Fruit fly (Drosophila melanogaster) whole organism, embryonic: ENCODE data around the gene Glut4EF.

Experiments
- Bdp1 ChIP-seq: fragments of 200-800 bp; sonication (Bioruptor generic); optimal IDR thresholded peaks from 3 replicates; lab custom pipeline; 2016; ENCODE audit warnings: missing biosample characterization, missing genetic modification characterization
- CG10147 ChIP-seq: fragments of 200-800 bp; sonication (Bioruptor generic); optimal IDR thresholded peaks from 2 replicates; lab custom pipeline; 2019; ENCODE audit warnings: missing biosample characterization, mild to moderate bottlenecking, missing genetic modification characterization, moderate library complexity
- CG10543 ChIP-seq: fragments of 200-800 bp; sonication (Bioruptor generic); optimal IDR thresholded peaks from 3 replicates; lab custom pipeline; 2017; ENCODE audit warnings: missing biosample characterization, mild to moderate bottlenecking, missing genetic modification characterization, moderate library complexity
- CG10654 ChIP-seq: fragments of 200-800 bp; sonication (Bioruptor generic); optimal IDR thresholded peaks from 2 replicates; lab custom pipeline; 2016; ENCODE audit warnings: missing biosample characterization, missing genetic modification characterization
- CG12299 ChIP-seq: fragments of 200-800 bp; sonication (Bioruptor generic); optimal IDR thresholded peaks from 2 replicates; lab custom pipeline; 2018; ENCODE audit warnings: missing biosample characterization, mild to moderate bottlenecking, missing genetic modification characterization
- CG12744 ChIP-seq: fragments of 200-800 bp; sonication (Bioruptor generic); optimal IDR thresholded peaks from 2 replicates; lab custom pipeline; 2016; ENCODE audit warnings: missing biosample characterization, missing genetic modification characterization
- CG12769 ChIP-seq: fragments of 200-800 bp; sonication (Bioruptor generic); optimal IDR thresholded peaks from 2 replicates; lab custom pipeline; 2019; ENCODE audit warnings: missing biosample characterization, mild to moderate bottlenecking, missing genetic modification characterization, moderate library complexity
- CG13775 ChIP-seq: fragments of 200-800 bp; sonication (Bioruptor generic); optimal IDR thresholded peaks from 3 replicates; lab custom pipeline; 2017; ENCODE audit warnings: missing biosample characterization, mild to moderate bottlenecking, missing genetic modification characterization
- CG14667 ChIP-seq: fragments of 200-800 bp; sonication (Bioruptor generic); IDR thresholded peaks from 2 replicates; pipeline ENCODE4 v1.3.6; 2022; ENCODE audit warnings: missing biosample characterization, missing genetic modification characterization
- CG1529 ChIP-seq: fragments of 200-800 bp; sonication (Bioruptor generic); optimal IDR thresholded peaks from 3 replicates; lab custom pipeline; 2018; ENCODE audit warnings: missing biosample characterization, missing genetic modification characterization
- CG1603 ChIP-seq: fragments of 200-800 bp; sonication (Bioruptor generic); optimal IDR thresholded peaks from 2 replicates; lab custom pipeline; 2019; ENCODE audit warnings: missing biosample characterization, mild to moderate bottlenecking, missing genetic modification characterization, moderate library complexity
- CG16863 ChIP-seq: fragments of 200-800 bp; sonication (Bioruptor generic); optimal IDR thresholded peaks from 3 replicates; lab custom pipeline; 2016; ENCODE audit warnings: missing biosample characterization, missing genetic modification characterization
- CG17186 ChIP-seq: fragments of 200-800 bp; sonication (Bioruptor generic); optimal IDR thresholded peaks from 3 replicates; lab custom pipeline; 2017; ENCODE audit warnings: missing biosample characterization, missing genetic modification reagents, missing genetic modification characterization
- CG18011 ChIP-seq: fragments of 200-800 bp; sonication (Bioruptor generic); optimal IDR thresholded peaks from 2 replicates; lab custom pipeline; 2017; ENCODE audit warnings: missing biosample characterization, missing genetic modification characterization, mild to moderate bottlenecking, moderate library complexity, missing genotype
- CG1832 ChIP-seq: fragments of 200-800 bp; sonication (Bioruptor generic); optimal IDR thresholded peaks from 2 replicates; lab custom pipeline; 2017; ENCODE audit warnings: missing biosample characterization, mild to moderate bottlenecking, missing genetic modification characterization, inconsistent platforms
- CG2889 ChIP-seq: fragments of 200-800 bp; sonication (Bioruptor generic); IDR thresholded peaks from 3 replicates; pipeline ENCODE4 v1.3.6; 2022; ENCODE audit warnings: missing biosample characterization, missing genetic modification characterization
- CG3065 ChIP-seq: fragments of 200-800 bp; sonication (Bioruptor generic); optimal IDR thresholded peaks from 2 replicates; lab custom pipeline; 2016; ENCODE audit warnings: missing biosample characterization, missing genetic modification characterization
- CG31388 ChIP-seq: fragments of 200-800 bp; sonication (Bioruptor generic); optimal IDR thresholded peaks from 2 replicates; lab custom pipeline; 2016; ENCODE audit warnings: missing biosample characterization, missing genetic modification characterization
- CG3281 ChIP-seq: fragments of 200-800 bp; sonication (Bioruptor generic); optimal IDR thresholded peaks from 3 replicates; lab custom pipeline; 2017; ENCODE audit warnings: missing biosample characterization, mild to moderate bottlenecking, missing genetic modification characterization
- CG42726 ChIP-seq: fragments of 200-800 bp; sonication (Bioruptor generic); IDR thresholded peaks from 2 replicates; pipeline ENCODE4 v1.3.6; 2022; ENCODE audit warnings: missing biosample characterization, missing genetic modification characterization; ENCODE audit not compliant: partially characterized antibody
- CG4424 ChIP-seq: fragments of 200-800 bp; sonication (Bioruptor generic); optimal IDR thresholded peaks from 3 replicates; lab custom pipeline; 2016; ENCODE audit warnings: missing biosample characterization, missing genetic modification characterization
- CG4730 ChIP-seq: fragments of 200-800 bp; sonication (Bioruptor generic); IDR thresholded peaks from 2 replicates; pipeline ENCODE4 v1.3.6; 2022; ENCODE audit warnings: missing biosample characterization, missing genetic modification characterization
- CG5953 ChIP-seq: fragments of 200-800 bp; sonication (Bioruptor generic); IDR thresholded peaks from 2 replicates; pipeline ENCODE4 v1.3.6; 2022; ENCODE audit warnings: missing biosample characterization, missing genetic modification characterization
- CG6791 ChIP-seq: fragments of 200-800 bp; sonication (Bioruptor generic); IDR thresholded peaks from 3 replicates; pipeline ENCODE4 v1.3.6; 2022; ENCODE audit warnings: missing biosample characterization, missing genetic modification characterization; ENCODE audit not compliant: partially characterized antibody
- CG8765 ChIP-seq: fragments of 200-800 bp; sonication (Bioruptor generic); IDR thresholded peaks from 2 replicates; pipeline ENCODE4 v1.3.6; 2022; ENCODE audit warnings: missing biosample characterization, missing genetic modification characterization
- CG9876 ChIP-seq: fragments of 200-800 bp; sonication (Bioruptor generic); optimal IDR thresholded peaks from 2 replicates; lab custom pipeline; 2016; ENCODE audit warnings: missing biosample characterization, missing genetic modification characterization
- CkIIα-i1 ChIP-seq: fragments of 200-800 bp; sonication (Bioruptor generic); IDR thresholded peaks from 2 replicates; pipeline ENCODE4 v1.3.6; 2022; ENCODE audit warnings: missing biosample characterization, missing genetic modification characterization
- D19B ChIP-seq: fragments of 200-800 bp; sonication (Bioruptor generic); optimal IDR thresholded peaks from 2 replicates; lab custom pipeline; 2017; ENCODE audit warnings: missing biosample characterization, mild to moderate bottlenecking, missing genetic modification characterization
- Drgx ChIP-seq: fragments of 200-800 bp; sonication (Bioruptor generic); IDR thresholded peaks from 2 replicates; pipeline ENCODE4 v1.3.6; 2022; ENCODE audit warnings: missing biosample characterization, missing genetic modification characterization
- E2f2 ChIP-seq: fragments of 200-800 bp; sonication (Bioruptor generic); IDR thresholded peaks from 2 replicates; pipeline ENCODE4 v1.3.6; 2022; ENCODE audit warnings: missing biosample characterization, missing genetic modification characterization
- HHEX ChIP-seq: fragments of 200-800 bp; sonication (Bioruptor generic); optimal IDR thresholded peaks from 3 replicates; lab custom pipeline; 2017; ENCODE audit warnings: missing biosample characterization, mild to moderate bottlenecking, missing genetic modification characterization, missing genetic modification reagents
- Kr ChIP-seq: fragments of 200-800 bp; sonication (Bioruptor generic); optimal IDR thresholded peaks from 2 replicates; lab custom pipeline; 2017; ENCODE audit warnings: missing biosample characterization, mild to moderate bottlenecking, missing genetic modification characterization
- Lhr ChIP-seq: fragments of 200-800 bp; sonication (Bioruptor generic); optimal IDR thresholded peaks from 3 replicates; lab custom pipeline; 2017; ENCODE audit warnings: mild to moderate bottlenecking, missing biosample characterization, missing genetic modification reagents, missing genetic modification characterization
- Med ChIP-seq: fragments of 200-800 bp; sonication (Bioruptor generic); peaks from one replicate; lab custom pipeline; 2016; ENCODE audit warnings: missing biosample characterization, missing genetic modification characterization, mild to moderate bottlenecking, inconsistent platforms, moderate library complexity
- Mrtf ChIP-seq: fragments of 200-800 bp; sonication (Bioruptor generic); IDR thresholded peaks from 3 replicates; pipeline ENCODE4 v1.3.6; 2022; ENCODE audit warnings: missing biosample characterization, missing genetic modification characterization
- Pdp1 ChIP-seq, 2 experiments: fragments of 200-800 bp; sonication (Bioruptor generic); optimal IDR thresholded peaks; 3 replicates each; lab custom pipeline; 2016; ENCODE audit warnings: missing biosample characterization in 2 of 2, missing genetic modification characterization in 2 of 2, mild to moderate bottlenecking in 1 of 2, moderate library complexity in 1 of 2
- eyg ChIP-seq: fragments of 200-800 bp; sonication (Bioruptor generic); optimal IDR thresholded peaks from 3 replicates; lab custom pipeline; 2016; ENCODE audit warnings: missing biosample characterization, missing genetic modification characterization
- fd102C ChIP-seq: fragments of 200-800 bp; sonication (Bioruptor generic); optimal IDR thresholded peaks from 2 replicates; lab custom pipeline; 2018; ENCODE audit warnings: missing biosample characterization, mild to moderate bottlenecking, missing genetic modification characterization, moderate library complexity
- gfzf ChIP-seq: fragments of 200-800 bp; sonication (Bioruptor generic); optimal IDR thresholded peaks from 2 replicates; lab custom pipeline; 2016; ENCODE audit warnings: missing biosample characterization, mild to moderate bottlenecking, missing genetic modification characterization, moderate library complexity
- grn ChIP-seq: fragments of 200-800 bp; sonication (Bioruptor generic); optimal IDR thresholded peaks from 3 replicates; lab custom pipeline; 2017; ENCODE audit warnings: missing biosample characterization, missing genetic modification characterization
- lab ChIP-seq: fragments of 200-800 bp; sonication (Bioruptor generic); optimal IDR thresholded peaks from 3 replicates; lab custom pipeline; 2017; ENCODE audit warnings: missing biosample characterization, missing genetic modification characterization, mild to moderate bottlenecking, moderate library complexity, missing genetic modification reagents
- lola ChIP-seq, 3 experiments: fragments of >200 bp in 2 of 3; fragments of 200-800 bp in 1 of 3; sonication (Bioruptor generic) in 1 of 3; optimal IDR thresholded peaks; 2 replicates each; lab custom pipeline; 2017 to 2019; ENCODE audit warnings: missing biosample characterization in 3 of 3, missing genetic modification characterization in 3 of 3, mild to moderate bottlenecking in 1 of 3, moderate library complexity in 1 of 3
- mirr ChIP-seq: fragments of 200-800 bp; sonication (Bioruptor generic); optimal IDR thresholded peaks from 3 replicates; lab custom pipeline; 2018; ENCODE audit warnings: missing biosample characterization, mild to moderate bottlenecking, missing genetic modification characterization
- nmo ChIP-seq: fragments of 200-800 bp; sonication (Bioruptor generic); optimal IDR thresholded peaks from 2 replicates; lab custom pipeline; 2018; ENCODE audit warnings: missing biosample characterization, mild to moderate bottlenecking, missing genetic modification characterization, moderate library complexity
- nom ChIP-seq: fragments of 200-800 bp; sonication (Bioruptor generic); optimal IDR thresholded peaks from 2 replicates; lab custom pipeline; 2017; ENCODE audit warnings: missing biosample characterization, missing genetic modification characterization, mild to moderate bottlenecking, moderate library complexity, missing genetic modification reagents
- pfk ChIP-seq: fragments of 200-800 bp; sonication (Bioruptor generic); optimal IDR thresholded peaks from 2 replicates; lab custom pipeline; 2018; ENCODE audit warnings: missing biosample characterization, mild to moderate bottlenecking, missing genetic modification characterization, moderate library complexity
- rib ChIP-seq: fragments of 200-800 bp; sonication (Bioruptor generic); IDR thresholded peaks from 2 replicates; pipeline ENCODE4 v1.3.6; 2022; ENCODE audit warnings: missing biosample characterization, missing genetic modification characterization
- ro ChIP-seq: fragments of 200-800 bp; sonication (Bioruptor generic); IDR thresholded peaks from 2 replicates; pipeline ENCODE4 v1.3.6; 2022; ENCODE audit warnings: missing biosample characterization, missing genetic modification characterization
- sd ChIP-seq: fragments of 200-800 bp; sonication (Bioruptor generic); optimal IDR thresholded peaks from 3 replicates; lab custom pipeline; 2018; ENCODE audit warnings: missing biosample characterization, mild to moderate bottlenecking, missing genetic modification characterization, moderate library complexity
- sug ChIP-seq: fragments of 200-800 bp; optimal IDR thresholded peaks from 2 replicates; lab custom pipeline; 2019; ENCODE audit warnings: missing biosample characterization, mild to moderate bottlenecking, missing genetic modification characterization, moderate library complexity
- vfl ChIP-seq: fragments of 200-800 bp; sonication (Bioruptor generic); optimal IDR thresholded peaks from 2 replicates; lab custom pipeline; 2016; ENCODE audit warnings: missing biosample characterization, missing genetic modification characterization

The Glut4EF gene

dm6 chr3R:10035765-10036164 is 161.3 kb downstream of the Glut4EF start (continued):
- TF ChIP-seq nom (GFP tag; lab: Kevin White, UChicago) (no peak), CG12299 (tag; lab: Kevin White, UChicago) (no peak), CG16863 (GFP tag; lab: Kevin White, UChicago) (no peak), CG10654 (GFP tag; lab: Kevin White, UChicago) (no peak), nmo (GFP tag; lab: Kevin White, UChicago) (no peak), CG42726 (GFP tag; lab: Robert Waterston, UW) (no peak), CG2889 (GFP tag; lab: Robert Waterston, UW) (no peak), CG6791 (GFP tag; lab: Robert Waterston, UW) (no peak), CG8765 (GFP tag; lab: Robert Waterston, UW) (no peak), vfl (GFP tag; lab: Kevin White, UChicago) (no peak), gfzf (GFP tag; lab: Kevin White, UChicago) (no peak), pfk (GFP tag; lab: Kevin White, UChicago) (no peak), CG14667 (GFP tag; lab: Robert Waterston, UW) (no peak), CG3281 (no peak), CG3065 (no peak), CG12769 (tag; lab: Kevin White, UChicago) (peak; percentile 14), CG5953 (GFP tag; lab: Robert Waterston, UW) (no peak), CG1529 (GFP tag; lab: Kevin White, UChicago) (no peak), lab (GFP tag; lab: Kevin White, UChicago) (peak; percentile 74), eyg (no peak), CG13775 (GFP tag; lab: Kevin White, UChicago) (no peak), Drgx (GFP tag; lab: Robert Waterston, UW) (no peak), Kr (GFP tag; lab: Kevin White, UChicago) (no peak), HHEX (GFP tag; lab: Kevin White, UChicago) (no peak), sd (tag; lab: Kevin White, UChicago) (peak; percentile 53), sug (tag; lab: Kevin White, UChicago) (peak; percentile 90), CG18011 (no peak), Med (GFP tag; lab: Kevin White, UChicago) (peak; percentile 36), CG17186 (GFP tag; lab: Kevin White, UChicago) (no peak), CG4730 (GFP tag; lab: Robert Waterston, UW) (no peak), CG31388 (GFP tag; lab: Kevin White, UChicago) (no peak), ro (GFP tag; lab: Robert Waterston, UW) (no peak), CG12744 (GFP tag; lab: Kevin White, UChicago) (no peak), Pdp1 (GFP tag; optimal IDR thresholded peaks at IDR 0.05; lab: Kevin White, UChicago) (peak in 1 of 2 experiments; percentile 59), CG1603 (tag; lab: Kevin White, UChicago) (no peak), D19B (GFP tag; lab: Kevin White, UChicago) (no peak), E2f2 (no peak), CkIIα-i1 (no peak), lola (GFP tag; optimal IDR thresholded peaks at IDR 0.05; lab: Kevin White, UChicago) (no peak), fd102C (GFP tag; lab: Kevin White, UChicago) (no peak), CG4424 (GFP tag; lab: Kevin White, UChicago) (no peak), CG10543 (GFP tag; lab: Kevin White, UChicago) (peak; percentile 36), Lhr (no peak), grn (GFP tag; lab: Kevin White, UChicago) (peak; percentile 93), Mrtf (no peak), CG9876 (GFP tag; lab: Kevin White, UChicago) (no peak), CG1832 (GFP tag; lab: Kevin White, UChicago) (no peak), rib (0 out of 2 replicates have a peak, but pooled peaks have one; percentile 13), CG10147 (GFP tag; lab: Kevin White, UChicago) (no peak), mirr (GFP tag; lab: Kevin White, UChicago) (peak; percentile 95), Bdp1 (GFP tag; lab: Kevin White, UChicago) (no peak)
